Fruit fly (Drosophila melanogaster) whole organism, embryonic: ENCODE measurements around the gene SCOT.

Experiments used
- Abd-B ChIP-seq: fragments of 200-800 bp; sonication (Bioruptor generic); optimal IDR thresholded peaks from 2 replicates; lab custom pipeline; 2018; ENCODE audit warnings: missing biosample characterization, mild to moderate bottlenecking, missing genetic modification characterization, moderate library complexity
- Bgb ChIP-seq: fragments of 200-800 bp; sonication (Bioruptor generic); IDR thresholded peaks from 2 replicates; pipeline ENCODE4 v1.3.6; 2022; ENCODE audit warnings: missing biosample characterization, missing genetic modification characterization; ENCODE audit not compliant: partially characterized antibody
- CG10543 ChIP-seq: fragments of 200-800 bp; sonication (Bioruptor generic); optimal IDR thresholded peaks from 3 replicates; lab custom pipeline; 2017; ENCODE audit warnings: missing biosample characterization, mild to moderate bottlenecking, missing genetic modification characterization, moderate library complexity
- CG13287 ChIP-seq: fragments of 200-800 bp; sonication (Bioruptor generic); IDR thresholded peaks from 2 replicates; pipeline ENCODE4 v1.3.6; 2022; ENCODE audit warnings: missing biosample characterization, missing genetic modification characterization; ENCODE audit not compliant: partially characterized antibody
- CG15269 ChIP-seq: fragments of 200-800 bp; sonication (Bioruptor generic); optimal IDR thresholded peaks from 2 replicates; lab custom pipeline; 2018; ENCODE audit warnings: missing biosample characterization, mild to moderate bottlenecking, missing genetic modification characterization, moderate library complexity
- CG15514 ChIP-seq: fragments of 200-800 bp; sonication (Bioruptor generic); optimal IDR thresholded peaks from 3 replicates; lab custom pipeline; 2017; ENCODE audit warnings: missing biosample characterization, missing genetic modification characterization, mild to moderate bottlenecking, moderate library complexity, missing genetic modification reagents
- CG16779 ChIP-seq: fragments of 200-800 bp; sonication (Bioruptor generic); IDR thresholded peaks from 2 replicates; pipeline ENCODE4 v1.3.6; 2022; ENCODE audit warnings: missing biosample characterization, missing genetic modification characterization
- CG17568 ChIP-seq: fragments of 200-800 bp; sonication (Bioruptor generic); optimal IDR thresholded peaks from 2 replicates; lab custom pipeline; 2018; ENCODE audit warnings: missing biosample characterization, mild to moderate bottlenecking, missing genetic modification characterization, moderate library complexity
- CG17802 ChIP-seq: fragments of 200-800 bp; sonication (Bioruptor generic); optimal IDR thresholded peaks from 2 replicates; lab custom pipeline; 2018; ENCODE audit warnings: missing biosample characterization, mild to moderate bottlenecking, missing genetic modification characterization, moderate library complexity
- CG18764 ChIP-seq: fragments of 200-800 bp; sonication (Bioruptor generic); optimal IDR thresholded peaks from 3 replicates; lab custom pipeline; 2016; ENCODE audit warnings: missing biosample characterization, missing genetic modification characterization
- CG5180 ChIP-seq: fragments of 200-800 bp; sonication (Bioruptor generic); optimal IDR thresholded peaks from 3 replicates; lab custom pipeline; 2017; ENCODE audit warnings: missing biosample characterization, missing genetic modification characterization, mild to moderate bottlenecking, moderate library complexity, missing genetic modification reagents
- CG6765 ChIP-seq: fragments of 200-800 bp; sonication (Bioruptor generic); optimal IDR thresholded peaks from 3 replicates; lab custom pipeline; 2017; ENCODE audit warnings: missing biosample characterization, mild to moderate bottlenecking, missing genetic modification characterization
- CG8290 ChIP-seq, 3 experiments: fragments of 200-800 bp; sonication (Bioruptor generic); optimal IDR thresholded peaks; 2 replicates each; lab custom pipeline; 2016 to 2019; ENCODE audit warnings: missing biosample characterization in 3 of 3, missing genetic modification characterization in 3 of 3, mild to moderate bottlenecking in 2 of 3, moderate library complexity in 1 of 3
- CG9797 ChIP-seq: fragments of 200-800 bp; sonication (Bioruptor generic); optimal IDR thresholded peaks from 3 replicates; lab custom pipeline; 2018; ENCODE audit warnings: missing biosample characterization, mild to moderate bottlenecking, missing genetic modification characterization
- Dbx ChIP-seq: fragments of 200-800 bp; sonication (Bioruptor generic); IDR thresholded peaks from 3 replicates; pipeline ENCODE4 v1.3.6; 2022; ENCODE audit warnings: missing biosample characterization, missing genetic modification characterization
- Deaf1 ChIP-seq: fragments of 200-800 bp; optimal IDR thresholded peaks from 3 replicates; lab custom pipeline; 2019; ENCODE audit warnings: missing biosample characterization, mild to moderate bottlenecking, missing genetic modification characterization, moderate library complexity
- Dll ChIP-seq: fragments of 200-800 bp; sonication (Bioruptor generic); IDR thresholded peaks from 4 replicates; pipeline ENCODE4 v1.3.6; 2022; ENCODE audit warnings: missing biosample characterization, missing genetic modification characterization; ENCODE audit not compliant: partially characterized antibody
- Dp ChIP-seq: fragments of 200-800 bp; sonication (Bioruptor generic); optimal IDR thresholded peaks from 2 replicates; lab custom pipeline; 2018; ENCODE audit warnings: missing biosample characterization, mild to moderate bottlenecking, missing genetic modification characterization, moderate library complexity
- GATAe ChIP-seq: fragments of 200-800 bp; sonication (Bioruptor generic); conservative IDR thresholded peaks from 2 replicates; pipeline ENCODE4 v1.3.6; 2022; ENCODE audit warnings: missing biosample characterization, missing genetic modification characterization
- HmgD ChIP-seq: fragments of 200-800 bp; sonication (Bioruptor generic); optimal IDR thresholded peaks from 3 replicates; lab custom pipeline; 2016; ENCODE audit warnings: missing biosample characterization, missing genetic modification characterization
- HmgZ ChIP-seq: fragments of 200-800 bp; sonication (Bioruptor generic); optimal IDR thresholded peaks from 2 replicates; lab custom pipeline; 2018; ENCODE audit warnings: missing biosample characterization, mild to moderate bottlenecking, missing genetic modification characterization
- Hmr ChIP-seq: fragments of 200-800 bp; sonication (Bioruptor generic); optimal IDR thresholded peaks from 3 replicates; lab custom pipeline; 2017; ENCODE audit warnings: mild to moderate bottlenecking, missing biosample characterization, missing genetic modification reagents, missing genetic modification characterization
- Med ChIP-seq: fragments of 200-800 bp; sonication (Bioruptor generic); peaks from one replicate; lab custom pipeline; 2016; ENCODE audit warnings: missing biosample characterization, missing genetic modification characterization, mild to moderate bottlenecking, inconsistent platforms, moderate library complexity
- Myb ChIP-seq: fragments of 200-800 bp; sonication (Bioruptor generic); optimal IDR thresholded peaks from 2 replicates; lab custom pipeline; 2016; ENCODE audit warnings: missing biosample characterization, missing genetic modification characterization
- Ptx1 ChIP-seq: fragments of 200-800 bp; sonication (Bioruptor generic); IDR thresholded peaks from 2 replicates; pipeline ENCODE4 v1.3.6; 2022; ENCODE audit warnings: missing biosample characterization, missing genetic modification characterization
- TFAM ChIP-seq: fragments of 200-800 bp; sonication (Bioruptor generic); optimal IDR thresholded peaks from 2 replicates; lab custom pipeline; 2017; ENCODE audit warnings: missing biosample characterization, missing genetic modification characterization, inconsistent platforms
- ato ChIP-seq: fragments of 200-800 bp; sonication (Bioruptor generic); IDR thresholded peaks from 2 replicates; pipeline ENCODE4 v1.3.6; 2022; ENCODE audit warnings: missing biosample characterization, missing genetic modification characterization; ENCODE audit not compliant: partially characterized antibody
- cg ChIP-seq: fragments of 200-800 bp; sonication (Bioruptor generic); optimal IDR thresholded peaks from 3 replicates; lab custom pipeline; 2019; ENCODE audit warnings: missing biosample characterization, mild to moderate bottlenecking, missing genetic modification characterization, moderate library complexity
- ci ChIP-seq: fragments of 200-800 bp; sonication (Bioruptor generic); IDR thresholded peaks from 3 replicates; pipeline ENCODE4 v1.3.6; 2022; ENCODE audit warnings: missing biosample characterization, missing genetic modification characterization
- danr ChIP-seq: fragments of 200-800 bp; sonication (Bioruptor generic); IDR thresholded peaks from 2 replicates; pipeline ENCODE4 v1.3.6; 2022; ENCODE audit warnings: missing biosample characterization, missing genetic modification characterization
- gfzf ChIP-seq: fragments of 200-800 bp; sonication (Bioruptor generic); optimal IDR thresholded peaks from 2 replicates; lab custom pipeline; 2016; ENCODE audit warnings: missing biosample characterization, mild to moderate bottlenecking, missing genetic modification characterization, moderate library complexity
- hbn ChIP-seq: fragments of 200-800 bp; sonication (Bioruptor generic); IDR thresholded peaks from 2 replicates; pipeline ENCODE4 v1.3.6; 2022; ENCODE audit warnings: missing biosample characterization, missing genetic modification characterization; ENCODE audit not compliant: partially characterized antibody
- hkb ChIP-seq, 2 experiments: fragments of 200-800 bp in 1 of 2; fragments of >200 bp in 1 of 2; sonication (Bioruptor generic) in 1 of 2; IDR thresholded peaks in 1 of 2; optimal IDR thresholded peaks in 1 of 2; 2 replicates each; pipeline versions ENCODE4 v1.3.6 to Lab custom; 2017 to 2022; ENCODE audit warnings: missing biosample characterization in 1 of 2, missing genetic modification characterization in 1 of 2
- lab ChIP-seq: fragments of 200-800 bp; sonication (Bioruptor generic); optimal IDR thresholded peaks from 3 replicates; lab custom pipeline; 2017; ENCODE audit warnings: missing biosample characterization, missing genetic modification characterization, mild to moderate bottlenecking, moderate library complexity, missing genetic modification reagents
- mirr ChIP-seq: fragments of 200-800 bp; sonication (Bioruptor generic); optimal IDR thresholded peaks from 3 replicates; lab custom pipeline; 2018; ENCODE audit warnings: missing biosample characterization, mild to moderate bottlenecking, missing genetic modification characterization
- nom ChIP-seq: fragments of 200-800 bp; sonication (Bioruptor generic); optimal IDR thresholded peaks from 2 replicates; lab custom pipeline; 2017; ENCODE audit warnings: missing biosample characterization, missing genetic modification characterization, mild to moderate bottlenecking, moderate library complexity, missing genetic modification reagents
- pfk ChIP-seq: fragments of 200-800 bp; sonication (Bioruptor generic); optimal IDR thresholded peaks from 2 replicates; lab custom pipeline; 2018; ENCODE audit warnings: missing biosample characterization, mild to moderate bottlenecking, missing genetic modification characterization, moderate library complexity
- scrt ChIP-seq: fragments of 200-800 bp; sonication (Bioruptor generic); optimal IDR thresholded peaks from 2 replicates; lab custom pipeline; 2018; ENCODE audit warnings: missing biosample characterization, mild to moderate bottlenecking, missing genetic modification characterization, moderate library complexity
- sd ChIP-seq: fragments of 200-800 bp; sonication (Bioruptor generic); optimal IDR thresholded peaks from 3 replicates; lab custom pipeline; 2018; ENCODE audit warnings: missing biosample characterization, mild to moderate bottlenecking, missing genetic modification characterization, moderate library complexity
- sens-2 ChIP-seq: fragments of 200-800 bp; sonication (Bioruptor generic); IDR thresholded peaks from 2 replicates; pipeline ENCODE4 v1.3.6; 2022; ENCODE audit warnings: missing biosample characterization, missing genetic modification characterization
- sob ChIP-seq: fragments of 200-800 bp; sonication (Bioruptor generic); IDR thresholded peaks from 2 replicates; pipeline ENCODE4 v1.3.6; 2022; ENCODE audit warnings: missing biosample characterization, missing genetic modification characterization
- trh ChIP-seq: fragments of 200-800 bp; sonication (Bioruptor generic); optimal IDR thresholded peaks from 2 replicates; lab custom pipeline; 2016; ENCODE audit warnings: missing biosample characterization, missing genetic modification characterization
- unc-4 ChIP-seq: fragments of 200-800 bp; sonication (Bioruptor generic); IDR thresholded peaks from 2 replicates; pipeline ENCODE4 v1.3.6; 2022; ENCODE audit warnings: missing biosample characterization, missing genetic modification characterization; ENCODE audit not compliant: partially characterized antibody

SCOT gene

dm6 chr3L:1968805-1969378 is 5.9 kb downstream of the SCOT start (continued):
- peak; percentile 8 for TF ChIP-seq lab
- TF ChIP-seq Ptx1 = no peak
- TF ChIP-seq GATAe = 0 out of 2 replicates have a peak, but pooled peaks have one; percentile 19

- no peak for TF ChIP-seq CG17802 (tag; lab: Kevin White, UChicago)
- peak; percentile 86 for TF ChIP-seq Myb (GFP tag; lab: Kevin White, UChicago)
- TF ChIP-seq Deaf1 (tag; lab: Kevin White, UChicago) = peak; percentile 8
- TF ChIP-seq CG15514 (GFP tag; lab: Kevin White, UChicago) = peak; percentile 52
- peak; percentile 28 for TF ChIP-seq CG9797 (GFP tag; lab: Kevin White, UChicago)
- peak; percentile 11 for TF ChIP-seq CG15269 (tag; lab: Kevin White, UChicago)
- peak; percentile 78 for TF ChIP-seq gfzf (GFP tag; lab: Kevin White, UChicago)
- TF ChIP-seq CG8290 (GFP tag; optimal IDR thresholded peaks at IDR 0.05; lab: Kevin White, UChicago) = no peak
- peak in 1 of 2 experiments; percentile 46 for TF ChIP-seq CG8290 (tag; optimal IDR thresholded peaks at IDR 0.05; lab: Kevin White, UChicago)
- peak; percentile 2 for TF ChIP-seq scrt (GFP tag; lab: Kevin White, UChicago)
- peak; percentile 51 for TF ChIP-seq CG6765 (GFP tag; lab: Kevin White, UChicago)
- TF ChIP-seq hkb (optimal IDR thresholded peaks at IDR 0.05; lab: Kevin White, UChicago) = no peak
- peak; percentile 38; the same call in 1 of the 2 replicates for TF ChIP-seq hkb (GFP tag; IDR thresholded peaks at IDR 0.05; lab: Robert Waterston, UW)
- peak; percentile 36 for TF ChIP-seq CG5180 (GFP tag; lab: Kevin White, UChicago)
- peak; percentile 26 for TF ChIP-seq Hmr (GFP tag; lab: Kevin White, UChicago)
- peak; percentile 82 for TF ChIP-seq Med
- TF ChIP-seq ci (GFP tag; lab: Robert Waterston, UW) = 0 out of 3 replicates have a peak, but pooled peaks have one; percentile 28
- TF ChIP-seq Dp (GFP tag; lab: Kevin White, UChicago) = peak; percentile 22
- TF ChIP-seq CG18764 (GFP tag; lab: Kevin White, UChicago) = no peak
- peak; percentile 19; the same call in 1 of the 2 replicates for TF ChIP-seq hbn (GFP tag; lab: Robert Waterston, UW)
- no peak for TF ChIP-seq HmgZ (tag; lab: Kevin White, UChicago)
- TF ChIP-seq Dll (GFP tag; lab: Robert Waterston, UW) = peak; percentile 41; the same call in 1 of the 4 replicates
- TF ChIP-seq sob (GFP tag; lab: Robert Waterston, UW) = 0 out of 2 replicates have a peak, but pooled peaks have one; percentile 24
- TF ChIP-seq ato (GFP tag; lab: Robert Waterston, UW) = 0 out of 2 replicates have a peak, but pooled peaks have one; percentile 36
- peak; percentile 49; the same call in 1 of the 2 replicates for TF ChIP-seq CG13287 (GFP tag; lab: Robert Waterston, UW)
- TF ChIP-seq sd (tag; lab: Kevin White, UChicago) = peak; percentile 22
- TF ChIP-seq trh (GFP tag; lab: Kevin White, UChicago) = no peak
- TF ChIP-seq nom = peak; percentile 20
- TF ChIP-seq Abd-B (GFP tag; lab: Kevin White, UChicago) = no peak
- 0 out of 2 replicates have a peak, but pooled peaks have one; percentile 5 for TF ChIP-seq CG16779 (GFP tag; lab: Robert Waterston, UW)
- TF ChIP-seq unc-4 (GFP tag; lab: Robert Waterston, UW) = 0 out of 2 replicates have a peak, but pooled peaks have one; percentile 26
- peak; percentile 55; the same call in 1 of the 2 replicates for TF ChIP-seq Bgb (GFP tag; lab: Robert Waterston, UW)
- no peak for TF ChIP-seq pfk (GFP tag; lab: Kevin White, UChicago)
- TF ChIP-seq CG10543 (GFP tag; lab: Kevin White, UChicago) = peak; percentile 1
- peak; percentile 57; the same call in 2 of the 3 replicates for TF ChIP-seq Dbx (GFP tag; lab: Robert Waterston, UW)
- no peak for TF ChIP-seq danr (GFP tag; lab: Robert Waterston, UW)
- TF ChIP-seq sens-2 = no peak
- TF ChIP-seq cg (GFP tag; lab: Kevin White, UChicago) = peak; percentile 46
- no peak for TF ChIP-seq TFAM (GFP tag; lab: Kevin White, UChicago)
- TF ChIP-seq mirr = peak; percentile 6
- TF ChIP-seq CG17568 (GFP tag; lab: Kevin White, UChicago) = peak; percentile 9
- no peak for TF ChIP-seq HmgD
These were observed 6.8 kb downstream of the SCOT start, which contains the start of gene CG1927 for dm6 chr3L:1969539-1970337. TSS of gene CG1927 (minus strand) at chr3L:1970079.
